Fruit fly (Drosophila melanogaster) Kc167 (cell line): ENCODE measurements around the gene eIF5B.

Source experiments
- Myc ChIP-seq: fragments of >200 bp; optimal IDR thresholded peaks from 2 replicates; lab custom pipeline; 2017; ENCODE audit warnings: missing external identifiers
- Sin3A ChIP-seq: fragments of >200 bp; optimal IDR thresholded peaks from 2 replicates; lab custom pipeline; 2018; ENCODE audit warnings: missing external identifiers
- h ChIP-seq: fragments of >200 bp; optimal IDR thresholded peaks from 3 replicates; lab custom pipeline; 2018; ENCODE audit warnings: missing external identifiers
- insv ChIP-seq: fragments of >200 bp; optimal IDR thresholded peaks from 3 replicates; lab custom pipeline; 2018; ENCODE audit warnings: missing external identifiers
- psq ChIP-seq: fragments of >200 bp; optimal IDR thresholded peaks from 2 replicates; lab custom pipeline; 2017; ENCODE audit warnings: missing external identifiers
- ttk ChIP-seq: sonication (Bioruptor generic); optimal IDR thresholded peaks from 2 replicates; lab custom pipeline; 2017; ENCODE audit warnings: missing external identifiers

Gene eIF5B

DNA sequence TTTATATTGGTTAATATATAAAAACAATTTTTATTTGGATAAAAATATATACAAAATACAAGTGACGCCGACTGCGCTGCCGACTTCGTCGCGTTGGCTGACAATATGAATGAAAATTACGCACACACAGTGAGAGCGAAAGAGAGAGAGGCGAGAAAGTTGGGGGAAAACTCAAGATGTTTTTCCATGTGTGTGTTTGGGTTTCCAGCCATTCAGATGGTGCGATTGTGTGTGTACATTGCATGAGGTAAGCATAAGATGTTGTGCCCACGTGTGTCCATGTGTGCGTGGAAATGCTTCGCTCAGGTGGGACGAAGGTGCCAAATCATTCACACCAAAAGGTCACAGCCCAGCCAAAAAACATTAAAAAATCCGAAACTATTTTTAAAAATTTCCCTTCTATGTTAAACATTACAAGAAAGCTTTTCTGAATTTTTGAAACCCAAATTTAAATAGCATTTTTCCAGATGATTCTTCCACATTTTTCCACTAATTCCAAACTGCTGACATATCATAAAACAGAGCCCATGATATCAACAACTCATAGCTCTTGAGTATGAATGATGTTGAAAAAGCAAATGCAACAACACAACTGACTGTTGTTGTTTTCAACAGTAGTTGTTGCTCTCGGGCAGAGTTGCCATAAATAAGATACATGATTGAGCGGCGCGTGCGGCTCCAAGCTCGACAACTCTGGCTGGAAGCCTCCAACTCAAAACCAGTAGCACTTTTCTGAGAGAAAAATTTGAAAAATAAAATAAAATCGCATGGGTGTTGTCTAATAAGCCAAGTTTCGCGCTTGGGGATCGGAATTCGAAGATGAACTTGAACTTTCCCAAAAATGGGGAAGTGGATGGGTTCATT is 41.2 kb downstream of the eIF5B start:
- TF ChIP-seq Sin3A (lab: Kevin White, UChicago) (no peak), Myc (lab: Kevin White, UChicago) (no peak), h (no peak), ttk (lab: Kevin White, UChicago) (no peak), insv (no peak), psq (lab: Kevin White, UChicago) (no peak)

DNA sequence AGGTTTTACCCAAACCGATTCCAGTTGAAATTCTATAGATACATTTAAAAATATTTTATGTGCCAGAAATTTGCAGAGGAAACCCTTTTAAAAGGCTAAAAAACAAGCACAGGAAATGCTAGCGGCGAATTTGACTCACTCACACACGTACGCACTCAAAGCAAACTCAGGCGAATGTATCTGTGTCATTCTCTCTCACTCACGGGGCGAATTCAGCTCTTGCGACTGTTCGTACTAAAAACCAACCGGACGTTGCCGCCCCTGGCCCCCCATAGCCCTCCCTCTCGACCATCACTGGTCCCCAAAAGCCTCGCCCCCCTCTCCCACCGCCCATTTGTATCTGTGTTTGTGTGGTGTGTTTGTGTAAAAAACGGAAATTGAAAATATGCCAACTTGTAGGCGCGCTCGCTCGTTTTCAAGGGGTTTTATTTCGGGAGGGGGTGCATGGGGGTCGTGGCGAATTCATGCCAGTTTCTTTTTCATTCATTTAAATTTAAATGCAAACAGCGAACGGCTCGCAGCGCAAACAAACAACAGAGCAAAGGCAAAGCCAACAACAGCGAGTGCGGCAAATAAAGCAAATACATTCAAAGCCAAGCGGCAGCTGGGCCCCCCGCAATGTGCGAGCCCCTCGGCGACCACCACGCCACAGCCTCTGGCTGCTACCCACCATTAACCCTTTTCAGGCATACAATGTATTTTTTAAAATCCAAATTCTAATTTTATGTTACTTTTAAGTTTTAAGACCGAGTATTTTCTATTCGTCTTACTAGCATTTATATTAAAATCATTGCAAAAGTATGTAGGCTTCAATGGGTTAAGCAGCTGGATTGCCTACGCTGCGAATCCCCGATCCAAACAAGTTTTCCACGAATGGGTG is 42.3 kb downstream of the eIF5B start:
- TF ChIP-seq Myc (lab: Kevin White, UChicago) (no peak), insv (no peak), ttk (lab: Kevin White, UChicago) (no peak), Sin3A (lab: Kevin White, UChicago) (no peak), h (no peak), psq (lab: Kevin White, UChicago) (no peak)

DNA sequence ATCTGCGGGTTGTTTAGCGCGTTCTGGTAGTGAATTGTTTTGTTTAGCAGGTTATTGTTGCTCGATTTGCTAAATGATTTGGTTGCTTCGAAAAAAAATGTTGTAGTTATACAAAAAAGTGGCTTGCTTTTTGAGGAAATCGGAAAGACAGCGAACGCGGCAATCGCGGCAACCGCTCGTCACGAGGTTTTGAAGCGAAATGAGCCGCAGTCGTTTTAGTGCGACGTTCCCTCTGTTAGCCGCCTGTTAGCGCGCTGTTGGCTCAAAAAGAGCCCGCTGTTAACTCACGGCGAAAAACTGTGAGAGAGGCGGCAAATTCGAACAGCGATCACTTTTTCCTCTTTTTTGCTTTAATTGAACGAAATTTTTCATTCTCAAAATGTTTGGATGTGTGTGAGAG is 43.0 kb downstream of the eIF5B start:
- TF ChIP-seq ttk (lab: Kevin White, UChicago) (no peak), psq (lab: Kevin White, UChicago) (no peak), Myc (lab: Kevin White, UChicago) (no peak), h (no peak), Sin3A (lab: Kevin White, UChicago) (no peak)

DNA sequence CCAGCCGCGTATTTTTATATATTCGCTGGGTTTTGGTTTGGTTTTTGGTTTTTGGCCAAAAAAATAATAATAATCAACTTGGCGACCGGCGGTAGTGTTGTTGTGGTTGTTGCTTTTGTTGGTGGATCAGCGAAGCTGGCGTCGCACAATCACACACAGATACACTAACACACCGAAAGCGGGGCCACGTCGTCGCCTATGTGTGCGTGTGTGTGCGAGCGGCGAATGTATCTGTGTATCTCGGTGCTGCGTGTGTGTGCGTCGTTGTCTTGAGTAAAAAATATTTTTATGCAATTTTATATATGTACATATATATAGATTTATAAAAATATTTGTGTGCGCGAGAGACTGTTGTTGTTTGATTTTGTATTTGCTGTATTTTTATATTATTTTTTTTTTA is 43.7 kb downstream of the eIF5B start:
- TF ChIP-seq psq (lab: Kevin White, UChicago): no peak

DNA sequence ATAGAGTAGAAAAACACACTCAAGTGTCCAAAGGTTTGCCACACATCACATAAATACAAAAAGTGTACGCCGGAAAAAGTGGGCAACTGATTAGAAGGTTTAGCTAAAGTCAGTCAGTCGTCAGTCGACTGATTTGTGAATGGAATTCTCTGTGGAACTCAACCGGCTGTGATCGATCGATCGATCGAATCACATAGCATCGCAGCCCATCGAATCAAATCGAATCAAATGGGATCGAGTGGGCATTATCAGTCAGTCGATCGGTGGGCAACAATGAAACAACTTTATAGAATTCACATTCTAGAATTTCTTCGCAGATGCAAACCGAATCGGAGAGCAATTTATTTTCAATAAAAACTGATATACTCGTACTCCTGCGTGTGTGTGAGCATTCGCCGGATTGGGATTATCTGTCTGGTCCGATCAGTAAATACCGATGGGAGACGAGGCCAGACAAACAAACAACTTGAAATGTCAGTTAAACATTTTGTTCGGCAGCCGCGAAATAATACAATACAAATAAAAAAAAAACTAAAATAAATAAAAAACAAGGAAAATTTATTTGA is 45.1 kb downstream of the eIF5B start:
- no peak for TF ChIP-seq Sin3A (lab: Kevin White, UChicago)
- TF ChIP-seq insv: no peak
- no peak for TF ChIP-seq Myc (lab: Kevin White, UChicago)
- no peak for TF ChIP-seq h
- no peak for TF ChIP-seq psq (lab: Kevin White, UChicago)
- TF ChIP-seq ttk (lab: Kevin White, UChicago): no peak

DNA sequence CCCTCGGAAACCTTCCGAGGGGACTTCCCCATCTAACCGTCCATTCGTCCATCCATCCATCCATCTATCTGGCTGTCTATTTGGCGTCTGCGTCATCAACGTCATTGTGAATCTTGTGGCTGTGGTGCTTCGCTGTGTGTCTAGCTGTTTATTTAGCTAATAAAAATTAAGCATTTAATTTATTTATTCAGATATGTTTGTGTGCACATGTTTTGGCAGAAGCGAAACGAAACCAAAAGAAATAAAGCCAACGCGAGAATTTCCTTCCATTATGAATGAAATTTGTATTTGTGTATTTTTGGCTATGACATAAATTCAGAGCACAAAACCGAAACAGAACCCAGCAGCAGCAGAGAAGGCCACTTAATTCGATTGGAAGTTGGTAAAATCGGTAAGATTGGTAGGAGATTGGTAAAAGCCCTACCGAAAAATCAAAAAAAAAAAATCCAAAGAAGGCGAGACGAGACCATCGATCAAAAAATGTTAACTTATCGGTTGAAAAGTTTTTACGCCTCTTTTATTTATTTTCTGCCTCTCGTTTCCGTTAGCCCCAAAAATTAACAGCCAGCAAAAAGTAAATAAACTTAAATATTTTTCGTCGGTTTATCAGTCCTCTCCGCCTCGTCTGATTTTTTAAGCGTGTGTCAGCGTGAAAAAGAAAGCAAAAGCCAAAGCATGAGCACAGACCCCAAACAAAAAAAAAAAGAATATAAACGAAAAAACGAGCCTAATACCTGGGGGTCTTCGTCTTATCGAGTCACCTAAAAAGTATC is 45.8 kb downstream of the eIF5B start:
- TF ChIP-seq Myc (lab: Kevin White, UChicago) (no peak), h (no peak), ttk (lab: Kevin White, UChicago) (no peak), psq (lab: Kevin White, UChicago) (no peak), Sin3A (lab: Kevin White, UChicago) (no peak), insv (no peak)

DNA sequence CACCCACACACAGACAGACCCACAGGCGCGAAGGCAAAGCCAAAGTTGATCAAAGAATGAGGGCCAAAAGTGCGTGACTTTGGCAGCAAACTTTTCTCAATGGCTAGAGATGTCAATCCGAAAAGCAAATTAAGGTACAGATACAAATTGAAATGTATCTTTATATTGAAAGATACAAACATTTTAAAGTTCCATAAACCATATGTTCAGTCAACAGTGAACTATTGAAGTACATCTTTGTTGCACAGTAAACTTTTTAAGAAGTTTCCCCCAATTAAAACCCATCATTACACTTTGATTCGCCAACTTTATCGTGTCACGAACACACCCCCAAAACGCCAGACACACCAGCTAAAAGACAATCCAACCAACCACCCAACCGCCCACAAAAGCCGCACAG is 49.1 kb downstream of the eIF5B start:
- no peak for TF ChIP-seq ttk (lab: Kevin White, UChicago)

DNA sequence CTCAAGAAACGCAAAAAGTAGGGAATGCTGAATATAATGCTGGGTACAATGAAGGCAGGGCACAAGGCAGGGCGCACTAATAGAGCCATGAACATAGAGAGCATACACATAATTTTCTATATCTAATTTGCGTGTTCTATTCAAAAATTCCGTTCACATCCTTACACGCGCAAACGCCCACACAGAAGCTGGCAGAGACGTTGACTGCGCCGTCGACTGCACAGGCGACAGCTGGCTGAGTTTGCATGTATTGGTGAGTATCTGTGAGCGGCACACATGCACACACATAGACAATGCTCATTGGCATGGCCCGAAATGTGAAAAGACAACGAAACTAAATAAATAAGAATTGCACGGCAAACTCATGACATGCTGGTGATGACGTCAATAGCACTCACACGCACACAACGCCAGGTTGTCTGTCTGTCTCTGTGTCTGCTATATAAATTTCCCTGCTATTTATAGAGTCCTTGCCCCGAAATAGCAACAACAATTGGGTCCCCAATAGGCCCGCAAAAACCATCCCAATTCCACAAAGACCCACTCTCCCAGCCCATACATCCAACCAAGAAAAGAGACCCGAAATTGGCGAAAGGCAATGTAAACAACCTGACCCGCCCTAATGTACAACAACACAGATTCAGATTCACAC is 49.7 kb downstream of the eIF5B start:
- no peak for TF ChIP-seq h
- no peak for TF ChIP-seq ttk (lab: Kevin White, UChicago)
- no peak for TF ChIP-seq Sin3A (lab: Kevin White, UChicago)
- TF ChIP-seq Myc (lab: Kevin White, UChicago): no peak
- TF ChIP-seq insv: no peak
- no peak for TF ChIP-seq psq (lab: Kevin White, UChicago)

DNA sequence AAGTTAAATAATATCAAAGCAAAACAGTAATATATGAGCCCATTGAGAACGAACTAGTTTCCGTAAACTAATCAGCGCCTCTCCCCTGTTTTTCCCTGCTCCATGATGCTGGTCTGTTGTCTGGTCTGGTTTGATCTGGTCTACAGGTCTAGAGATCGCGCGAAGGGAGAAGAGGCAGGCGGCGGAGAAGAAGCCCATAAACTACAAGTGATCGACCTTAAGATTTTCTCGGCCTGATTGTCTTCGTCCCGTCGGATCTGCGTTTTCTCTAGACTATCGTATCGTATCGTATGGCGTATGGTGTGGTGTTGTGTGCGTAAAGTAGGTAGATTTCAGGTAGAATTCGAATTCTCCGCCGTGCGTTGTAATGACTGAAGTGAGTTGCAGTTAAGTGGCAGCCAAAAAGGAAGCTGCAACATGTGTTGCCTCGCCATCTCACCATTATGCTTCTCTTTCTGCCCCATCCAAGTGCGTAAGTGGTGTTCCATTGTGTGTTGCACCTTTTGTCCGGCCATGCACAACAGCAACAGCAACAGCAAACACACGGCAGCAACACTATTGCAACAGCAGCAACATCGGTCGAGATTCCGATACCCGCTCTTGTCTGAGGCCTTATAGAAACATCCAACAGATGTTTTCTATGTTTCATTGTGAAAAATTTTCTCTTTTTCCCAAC is 51.0 kb downstream of the eIF5B start:
- TF ChIP-seq insv: no peak
- no peak for TF ChIP-seq Myc (lab: Kevin White, UChicago)
- TF ChIP-seq h: no peak
- no peak for TF ChIP-seq Sin3A (lab: Kevin White, UChicago)
- no peak for TF ChIP-seq ttk (lab: Kevin White, UChicago)
- no peak for TF ChIP-seq psq (lab: Kevin White, UChicago)

DNA sequence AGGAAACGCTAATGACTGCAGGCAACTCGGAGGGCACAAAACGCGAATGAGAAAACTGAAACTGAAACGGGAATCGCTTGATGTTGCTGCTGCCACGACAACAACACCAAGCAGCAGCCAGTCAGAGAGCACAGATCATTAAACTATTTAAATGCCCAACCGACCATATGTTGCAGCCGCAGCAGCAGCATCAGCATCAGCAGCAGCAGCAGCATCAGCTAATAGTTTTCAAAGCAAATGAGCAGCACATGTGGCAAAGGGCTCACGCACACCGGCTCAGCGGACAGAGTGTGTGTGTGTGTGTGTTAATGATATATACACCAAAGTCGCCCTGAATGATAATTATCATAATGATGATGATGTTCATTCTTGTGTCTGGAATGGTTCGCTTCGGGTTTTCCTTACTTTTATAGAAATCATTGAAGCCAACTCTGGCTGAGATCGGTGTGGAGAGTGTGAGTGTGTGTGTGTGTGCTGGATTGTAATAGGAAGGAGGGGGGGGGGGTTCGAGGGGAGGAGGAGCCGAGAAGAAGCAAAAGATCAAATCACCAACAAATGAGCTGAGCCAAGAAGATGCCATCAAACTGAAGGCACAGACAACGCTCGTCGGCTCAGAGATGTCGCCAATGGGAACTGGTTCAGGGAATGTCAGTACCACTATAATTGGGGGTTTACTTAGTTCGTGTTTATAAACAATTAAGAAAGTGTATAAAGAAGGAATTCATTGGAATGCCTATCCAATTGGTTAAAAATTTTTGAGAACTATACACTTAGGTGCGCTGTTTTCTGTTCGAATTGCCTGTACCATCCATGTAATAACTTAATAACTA is 51.8 kb downstream of the eIF5B start:
- TF ChIP-seq insv (no peak), h (no peak), psq (lab: Kevin White, UChicago) (no peak), ttk (lab: Kevin White, UChicago) (no peak), Sin3A (lab: Kevin White, UChicago) (no peak), Myc (lab: Kevin White, UChicago) (no peak)
